Fruit fly (Drosophila melanogaster) whole organism: ENCODE data around the gene CG33669.

Experiments used
- Dll ChIP-seq: fragments of >200 bp; optimal IDR thresholded peaks from 2 replicates; lab custom pipeline; 2017
- EcR ChIP-seq, 2 experiments: fragments of >200 bp; optimal IDR thresholded peaks; 2 replicates each; lab custom pipeline; 2017; ENCODE audit warnings: missing biosample characterization in 2 of 2, missing genetic modification characterization in 2 of 2, missing genetic modification reagents in 2 of 2
- pan ChIP-seq: fragments of >200 bp; optimal IDR thresholded peaks from 2 replicates; lab custom pipeline; 2017
- psq ChIP-seq: fragments of >200 bp; optimal IDR thresholded peaks from 2 replicates; lab custom pipeline; 2017

DNA sequence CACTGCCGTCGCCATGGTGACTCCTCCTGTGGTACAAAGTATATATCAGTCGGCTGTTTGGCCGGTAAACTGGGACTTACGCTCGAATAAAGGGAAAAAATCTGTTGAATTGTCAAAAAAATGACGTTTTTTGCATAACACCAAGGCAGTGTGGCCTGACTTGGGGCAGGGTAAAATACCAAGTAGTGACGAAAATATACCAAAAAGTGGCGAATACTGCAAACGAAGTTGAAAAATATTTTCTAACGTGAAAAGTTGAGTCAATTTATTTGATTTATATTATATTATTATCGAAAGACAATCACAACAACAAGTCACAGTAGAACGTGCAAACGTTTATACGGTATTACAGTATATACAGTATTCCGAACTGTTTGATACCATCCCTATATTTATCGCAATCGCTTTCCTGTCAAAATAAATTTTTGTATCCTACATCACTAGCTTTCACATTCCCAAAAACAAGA, 49.7 kb downstream of the CG33669 start, which contains the start of the genes ND-B16.6 and kdn:
- TF ChIP-seq pan (lab: Kevin White, UChicago) = no peak
- no peak for TF ChIP-seq psq
- TF ChIP-seq Dll (lab: Kevin White, UChicago) = no peak
- no peak for TF ChIP-seq EcR (GFP tag; optimal IDR thresholded peaks at IDR 0.05; lab: Kevin White, UChicago)
